Worm (Caenorhabditis elegans): ENCODE results near the gene sdz-32.

DNA sequence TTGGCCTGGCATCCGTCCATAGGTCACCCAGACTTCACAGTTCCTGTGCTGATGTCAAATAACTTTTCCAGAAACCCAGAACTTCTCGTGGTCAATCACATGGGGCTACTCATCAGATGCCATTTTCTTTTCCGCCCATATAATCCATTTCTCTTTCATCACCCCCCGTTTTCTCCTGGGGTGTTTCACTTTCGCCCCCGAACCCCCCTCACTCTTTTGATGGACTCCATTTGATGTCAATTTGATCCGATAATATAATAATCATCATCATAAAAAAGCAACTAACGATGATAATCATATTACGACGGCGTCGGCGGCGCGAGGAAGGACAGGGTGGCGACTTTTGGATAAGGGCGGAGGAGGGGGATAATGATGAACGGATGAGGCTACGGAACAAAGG lies 35.6 kb upstream of the sdz-32 start:
- TF ChIP-seq madf-10 (tag; optimal IDR thresholded peaks at IDR 0.05) (no peak), snpc-1.3 (tag; optimal IDR thresholded peaks at IDR 0.05; ENCODE audit: insufficient read depth) (no peak), dox-1 (GFP tag; IDR thresholded peaks at IDR 0.05) (no peak), akir-1 (GFP tag; optimal IDR thresholded peaks at IDR 0.05) (no peak), rpc-1 (optimal IDR thresholded peaks at IDR 0.05) (no peak), rpc-1 (tag; optimal IDR thresholded peaks at IDR 0.05) (no peak)
